Worm (Caenorhabditis elegans): ENCODE data around the gene lipl-7.

The lipl-7 gene

ce11 chrIV:10273781-10274313 is 32.2 kb upstream of the lipl-7 start, which contains the start of gene Y43C5A.3:
Gene Y43C5A.3 (plus strand): TSS chrIV:10274036.
- TF ChIP-seq nhr-129 (tag; optimal IDR thresholded peaks at IDR 0.05) = peak; percentile 11
- peak; percentile 13 for TF ChIP-seq crh-2 (tag; optimal IDR thresholded peaks at IDR 0.05)
- no peak for TF ChIP-seq ama-1 (optimal IDR thresholded peaks at IDR 0.05)
- no peak for TF ChIP-seq nhr-10 (tag; optimal IDR thresholded peaks at IDR 0.05)
- peak; percentile 21 for TF ChIP-seq sma-3 (GFP tag; optimal IDR thresholded peaks at IDR 0.05)

DNA sequence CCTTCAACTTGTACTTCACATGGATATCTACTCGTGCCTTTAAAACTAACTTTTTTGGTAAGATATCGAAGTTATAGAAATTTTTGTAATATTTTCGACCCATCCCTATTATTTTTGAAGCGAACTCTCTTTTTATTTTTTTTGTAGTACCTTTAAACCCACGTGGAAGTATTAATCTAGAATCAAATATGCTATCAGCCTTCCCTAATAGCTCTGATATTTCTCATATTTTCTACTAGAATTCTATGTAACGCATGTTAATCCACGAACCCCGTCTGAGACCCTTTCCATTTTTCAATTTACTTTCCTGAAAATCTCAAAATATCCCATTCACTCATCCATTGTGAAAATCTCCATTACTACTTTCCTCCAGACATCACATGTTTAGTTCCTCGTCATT is 31.7 kb upstream of the lipl-7 start:
- TF ChIP-seq nhr-25 (tag; optimal IDR thresholded peaks at IDR 0.05) (no peak), gmeb-1 (tag; optimal IDR thresholded peaks at IDR 0.05) (no peak), blmp-1 (tag; optimal IDR thresholded peaks at IDR 0.05; ENCODE audit: insufficient read depth) (no peak), peb-1 (tag; optimal IDR thresholded peaks at IDR 0.05) (no peak), nhr-6 (tag; optimal IDR thresholded peaks at IDR 0.05) (no peak), sma-9 (GFP tag; optimal IDR thresholded peaks at IDR 0.05) (no peak), sma-9 (tag; optimal IDR thresholded peaks at IDR 0.05) (no peak), unc-62 (GFP tag; optimal IDR thresholded peaks at IDR 0.05) (no peak), unc-39 (tag; optimal IDR thresholded peaks at IDR 0.05) (no peak), egl-27 (tag; optimal IDR thresholded peaks at IDR 0.05) (no peak), elt-3 (tag; optimal IDR thresholded peaks at IDR 0.05) (no peak), ceh-82 (tag; optimal IDR thresholded peaks at IDR 0.05) (no peak)

- TF ChIP-seq elt-1 (tag; optimal IDR thresholded peaks at IDR 0.05) (no peak), lin-39 (tag; optimal IDR thresholded peaks at IDR 0.05) (no peak), nhr-12 (tag; optimal IDR thresholded peaks at IDR 0.05) (no peak), crh-2 (tag; optimal IDR thresholded peaks at IDR 0.05) (peak; percentile 9), nhr-21 (tag; optimal IDR thresholded peaks at IDR 0.05) (no peak), blmp-1 (tag; optimal IDR thresholded peaks at IDR 0.05; ENCODE audit: insufficient read depth) (no peak), ztf-11 (tag; optimal IDR thresholded peaks at IDR 0.05) (no peak), dmd-4 (tag; optimal IDR thresholded peaks at IDR 0.05) (no peak)
Measured at ce11 chrIV:10269137-10269933, 27.7 kb upstream of the lipl-7 start, which contains the start of the genes nspd-7 and Y43C5A.2. Gene nspd-7 (minus strand): TSS chrIV:10269187. Gene Y43C5A.2 (plus strand): TSS chrIV:10269883.

DNA sequence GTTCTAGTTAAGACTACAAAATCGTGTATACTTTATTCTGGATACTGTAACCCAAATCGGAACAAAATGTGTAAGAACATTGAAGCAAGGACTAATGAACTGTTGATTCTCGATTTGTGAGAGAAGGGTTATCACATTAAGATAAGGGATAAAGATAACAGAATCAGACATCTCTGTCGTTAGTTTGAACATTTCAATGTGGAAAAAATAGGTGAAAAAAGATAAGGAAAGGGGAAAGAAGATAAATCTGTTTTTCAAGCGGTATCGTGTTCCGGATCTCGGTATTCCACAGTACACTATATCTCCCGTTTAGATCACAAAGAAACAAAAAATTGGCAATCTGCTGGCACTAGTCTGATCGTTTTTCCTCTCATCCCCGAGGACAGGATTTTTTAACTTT is 19.4 kb upstream of the lipl-7 start:
- no peak for TF ChIP-seq lin-11 (tag; optimal IDR thresholded peaks at IDR 0.05)
- TF ChIP-seq zag-1 (tag; optimal IDR thresholded peaks at IDR 0.05) = no peak
- TF ChIP-seq nhr-25 (tag; optimal IDR thresholded peaks at IDR 0.05) = no peak
- TF ChIP-seq aly-2 (tag; optimal IDR thresholded peaks at IDR 0.05) = no peak
- TF ChIP-seq nhr-77 (tag; optimal IDR thresholded peaks at IDR 0.05) = no peak
- no peak for TF ChIP-seq ama-1 (optimal IDR thresholded peaks at IDR 0.05)
- peak in 1 of 2 experiments; percentile 25 for TF ChIP-seq lsy-2 (tag; optimal IDR thresholded peaks at IDR 0.05)
- no peak for TF ChIP-seq crh-2 (tag; optimal IDR thresholded peaks at IDR 0.05)
- no peak for TF ChIP-seq ZK546.5 (tag; optimal IDR thresholded peaks at IDR 0.05)
- no peak for TF ChIP-seq nhr-11 (tag; optimal IDR thresholded peaks at IDR 0.05)
- TF ChIP-seq F13H6.1 (tag; optimal IDR thresholded peaks at IDR 0.05) = no peak
- no peak for TF ChIP-seq ztf-1 (GFP tag; conservative IDR thresholded peaks at IDR 0.05)
- no peak for TF ChIP-seq elt-3 (tag; optimal IDR thresholded peaks at IDR 0.05)
- TF ChIP-seq fos-1 (tag; optimal IDR thresholded peaks at IDR 0.05) = peak; percentile 7
- TF ChIP-seq ztf-11 (tag; optimal IDR thresholded peaks at IDR 0.05) = no peak
- TF ChIP-seq nhr-6 (tag; optimal IDR thresholded peaks at IDR 0.05) = no peak
- TF ChIP-seq sma-3 (GFP tag; optimal IDR thresholded peaks at IDR 0.05) = no peak
- no peak for TF ChIP-seq peb-1 (tag; optimal IDR thresholded peaks at IDR 0.05)
- peak; percentile 63 for TF ChIP-seq nhr-21 (tag; optimal IDR thresholded peaks at IDR 0.05)
- no peak for TF ChIP-seq nhr-23 (tag; optimal IDR thresholded peaks at IDR 0.05)
- TF ChIP-seq gmeb-1 (tag; optimal IDR thresholded peaks at IDR 0.05) = no peak
- no peak for TF ChIP-seq snpc-4 (tag; optimal IDR thresholded peaks at IDR 0.05)
- TF ChIP-seq lin-13 (GFP tag; optimal IDR thresholded peaks at IDR 0.05) = no peak
- no peak for TF ChIP-seq nhr-12 (tag; optimal IDR thresholded peaks at IDR 0.05)
- no peak for TF ChIP-seq nhr-10 (tag; optimal IDR thresholded peaks at IDR 0.05)
- TF ChIP-seq egl-27 (tag; optimal IDR thresholded peaks at IDR 0.05) = peak; percentile 46
- peak; percentile 86 for TF ChIP-seq elt-1 (tag; optimal IDR thresholded peaks at IDR 0.05)
- TF ChIP-seq C34F6.9 (tag; optimal IDR thresholded peaks at IDR 0.05) = no peak
- no peak for TF ChIP-seq unc-62 (GFP tag; optimal IDR thresholded peaks at IDR 0.05)
- no peak for TF ChIP-seq Y55F3AM.14 (GFP tag; optimal IDR thresholded peaks at IDR 0.05)
- TF ChIP-seq sem-4 (tag; optimal IDR thresholded peaks at IDR 0.05) = no peak
- TF ChIP-seq unc-55 (GFP tag; optimal IDR thresholded peaks at IDR 0.05) = no peak
- TF ChIP-seq unc-39 (tag; optimal IDR thresholded peaks at IDR 0.05) = no peak
- no peak for TF ChIP-seq nhr-237 (tag; optimal IDR thresholded peaks at IDR 0.05)
- TF ChIP-seq alr-1 (tag; optimal IDR thresholded peaks at IDR 0.05) = no peak
- no peak for TF ChIP-seq ceh-82 (tag; optimal IDR thresholded peaks at IDR 0.05)
- TF ChIP-seq ztf-4 (tag; optimal IDR thresholded peaks at IDR 0.05) = no peak
- TF ChIP-seq mbf-1 (tag; optimal IDR thresholded peaks at IDR 0.05) = no peak

Measured in whole organism, L2 larva.